Fruit fly (Drosophila melanogaster) whole organism, embryonic: ENCODE measurements around the gene mAChR-B.

Experiments used
- CG18599 ChIP-seq: fragments of 200-800 bp; sonication (Bioruptor generic); optimal IDR thresholded peaks from 3 replicates; lab custom pipeline; 2017; ENCODE audit warnings: missing biosample characterization, missing genetic modification characterization, mild to moderate bottlenecking, moderate library complexity, missing genetic modification reagents
- CG4707 ChIP-seq: fragments of 200-800 bp; sonication (Bioruptor generic); optimal IDR thresholded peaks from 2 replicates; lab custom pipeline; 2018; ENCODE audit warnings: missing biosample characterization, mild to moderate bottlenecking, missing genetic modification characterization, moderate library complexity
- Deaf1 ChIP-seq: fragments of 200-800 bp; optimal IDR thresholded peaks from 3 replicates; lab custom pipeline; 2019; ENCODE audit warnings: missing biosample characterization, mild to moderate bottlenecking, missing genetic modification characterization, moderate library complexity
- dm ChIP-seq: fragments of 200-800 bp; sonication (Bioruptor generic); optimal IDR thresholded peaks from 3 replicates; lab custom pipeline; 2016; ENCODE audit warnings: missing biosample characterization, missing genetic modification characterization
- eyg ChIP-seq: fragments of 200-800 bp; sonication (Bioruptor generic); optimal IDR thresholded peaks from 3 replicates; lab custom pipeline; 2016; ENCODE audit warnings: missing biosample characterization, missing genetic modification characterization
- fd64A ChIP-seq: fragments of 200-800 bp; sonication (Bioruptor generic); optimal IDR thresholded peaks from 3 replicates; lab custom pipeline; 2018; ENCODE audit warnings: missing biosample characterization, mild to moderate bottlenecking, missing genetic modification characterization
- hkb ChIP-seq, 2 experiments: fragments of 200-800 bp in 1 of 2; fragments of >200 bp in 1 of 2; sonication (Bioruptor generic) in 1 of 2; IDR thresholded peaks in 1 of 2; optimal IDR thresholded peaks in 1 of 2; 2 replicates each; pipeline versions ENCODE4 v1.3.6 to Lab custom; 2017 to 2022; ENCODE audit warnings: missing biosample characterization in 1 of 2, missing genetic modification characterization in 1 of 2
- kay ChIP-seq: fragments of 200-800 bp; sonication (Bioruptor generic); optimal IDR thresholded peaks from 2 replicates; lab custom pipeline; 2016; ENCODE audit warnings: missing biosample characterization, missing genetic modification characterization
- pan ChIP-seq, 4 experiments: fragments of >200 bp in 3 of 4; fragments of 200-800 bp in 1 of 4; sonication (Bioruptor generic) in 1 of 4; optimal IDR thresholded peaks in 3 of 4; IDR thresholded peaks in 1 of 4; 2 replicates each; pipeline versions ENCODE4 v1.3.6 to Lab custom; 2017 to 2022; ENCODE audit warnings: missing biosample characterization in 2 of 4, missing genetic modification characterization in 2 of 4, mixed read lengths in 1 of 4
- psq ChIP-seq: fragments of 200-800 bp; sonication (Bioruptor generic); optimal IDR thresholded peaks from 2 replicates; lab custom pipeline; 2017; ENCODE audit warnings: missing biosample characterization, missing genetic modification characterization
- trh ChIP-seq: fragments of 200-800 bp; sonication (Bioruptor generic); optimal IDR thresholded peaks from 2 replicates; lab custom pipeline; 2016; ENCODE audit warnings: missing biosample characterization, missing genetic modification characterization

- TF ChIP-seq psq (no peak), fd64A (GFP tag; lab: Kevin White, UChicago) (no peak), CG18599 (GFP tag; lab: Kevin White, UChicago) (no peak), hkb (optimal IDR thresholded peaks at IDR 0.05; lab: Kevin White, UChicago) (no peak), hkb (GFP tag; IDR thresholded peaks at IDR 0.05; lab: Robert Waterston, UW) (no peak), eyg (no peak), kay (GFP tag; lab: Kevin White, UChicago) (peak; percentile 62), CG4707 (GFP tag; lab: Kevin White, UChicago) (no peak), trh (GFP tag; lab: Kevin White, UChicago) (no peak), pan (optimal IDR thresholded peaks at IDR 0.05; lab: Kevin White, UChicago) (no peak), pan (GFP tag; optimal IDR thresholded peaks at IDR 0.05 in 1 of 2, IDR thresholded peaks at IDR 0.05 in 1 of 2) (no peak), dm (GFP tag; lab: Kevin White, UChicago) (no peak), Deaf1 (tag; lab: Kevin White, UChicago) (no peak)
Measured at dm6 chr3R:8127151-8127690, 68.1 kb downstream of the mAChR-B start.
